Fruit fly (Drosophila melanogaster) whole organism, wandering third instar larva: ENCODE data around the gene PolG1.

ENCODE experiments used
- CrebA ChIP-seq: fragments of 200-800 bp; sonication (Bioruptor generic); optimal IDR thresholded peaks from 2 replicates; lab custom pipeline; 2016; ENCODE audit warnings: missing biosample characterization, mild to moderate bottlenecking, missing genetic modification characterization, borderline replicate concordance
- Dfd ChIP-seq: fragments of >200 bp; optimal IDR thresholded peaks from 2 replicates; lab custom pipeline; 2017; ENCODE audit warnings: missing biosample characterization, missing genetic modification characterization
- HLH106 ChIP-seq: fragments of 200-800 bp; optimal IDR thresholded peaks from 3 replicates; lab custom pipeline; 2019; ENCODE audit warnings: missing biosample characterization, mild to moderate bottlenecking, missing genetic modification characterization, moderate library complexity
- Hnf4 ChIP-seq: fragments of 200-800 bp; sonication (Bioruptor generic); optimal IDR thresholded peaks from 2 replicates; lab custom pipeline; 2016; ENCODE audit warnings: missing biosample characterization, mild to moderate bottlenecking, missing genetic modification characterization
- Hr78 ChIP-seq: fragments of >200 bp; optimal IDR thresholded peaks from 2 replicates; lab custom pipeline; 2017; ENCODE audit warnings: missing biosample characterization, missing genetic modification characterization
- Jra ChIP-seq: sonication (Bioruptor generic); optimal IDR thresholded peaks from 2 replicates; lab custom pipeline; 2016; ENCODE audit warnings: missing biosample characterization, missing genetic modification characterization
- N ChIP-seq: fragments of >200 bp; optimal IDR thresholded peaks from 2 replicates; lab custom pipeline; 2018; ENCODE audit warnings: missing biosample characterization, missing external identifiers, missing genetic modification characterization
- OdsH ChIP-seq: fragments of 200-800 bp; sonication (Bioruptor generic); optimal IDR thresholded peaks from 2 replicates; lab custom pipeline; 2016; ENCODE audit warnings: missing biosample characterization, mild to moderate bottlenecking, missing genetic modification characterization
- brk ChIP-seq: fragments of 200-800 bp; sonication (Bioruptor generic); optimal IDR thresholded peaks from 2 replicates; lab custom pipeline; 2016; ENCODE audit warnings: missing biosample characterization, mild to moderate bottlenecking, missing genetic modification characterization
- dl ChIP-seq, 2 experiments: fragments of 175-275, 200-275 bp in 1 of 2; fragments of 200-275 bp in 1 of 2; sonication (Bioruptor generic); optimal IDR thresholded peaks; lab custom pipeline; 2018; ENCODE audit warnings: mild to moderate bottlenecking in 2 of 2, missing biosample characterization in 2 of 2, missing genetic modification characterization in 2 of 2, moderate library complexity in 2 of 2; ENCODE audit not compliant: partially characterized antibody in 2 of 2, insufficient read depth in 1 of 2
- h ChIP-seq: fragments of 200-800 bp; sonication (Bioruptor generic); optimal IDR thresholded peaks from 3 replicates; lab custom pipeline; 2016; ENCODE audit warnings: missing biosample characterization, mild to moderate bottlenecking, missing genetic modification characterization
- lola ChIP-seq: fragments of >200 bp; optimal IDR thresholded peaks from 2 replicates; lab custom pipeline; 2017; ENCODE audit warnings: missing biosample characterization, missing genetic modification characterization
- pan ChIP-seq: fragments of >200 bp; optimal IDR thresholded peaks from 2 replicates; lab custom pipeline; 2017
- sage ChIP-seq: fragments of 200-800 bp; sonication (Bioruptor generic); optimal IDR thresholded peaks from 2 replicates; lab custom pipeline; 2016; ENCODE audit warnings: missing biosample characterization, mild to moderate bottlenecking, missing genetic modification characterization

DNA sequence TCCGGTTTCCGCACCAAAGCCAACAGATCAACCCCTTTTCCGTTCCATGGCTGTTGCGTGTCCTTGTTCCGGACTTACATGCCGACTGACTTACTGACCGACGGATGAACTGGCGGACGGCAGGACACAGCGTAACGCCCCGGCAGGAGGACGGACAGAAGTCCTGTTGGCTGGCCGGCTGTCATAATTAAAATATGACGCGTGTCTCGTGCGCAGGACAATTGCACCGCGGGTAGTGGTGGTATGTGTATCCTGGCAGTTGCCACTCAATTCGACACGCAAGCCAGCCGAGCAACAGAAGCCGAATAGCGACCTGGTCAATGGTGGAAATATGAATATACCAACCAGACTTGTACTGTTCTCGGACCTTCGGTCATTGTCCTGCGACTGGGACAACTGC lies 41.8 kb upstream of the PolG1 start:
- TF ChIP-seq brk (GFP tag; lab: Kevin White, UChicago): no peak
- TF ChIP-seq Dfd: no peak
- no peak for TF ChIP-seq pan (lab: Kevin White, UChicago)
- no peak for TF ChIP-seq sage (GFP tag; lab: Kevin White, UChicago)
- no peak for TF ChIP-seq N (GFP tag; lab: Kevin White, UChicago)
- no peak for TF ChIP-seq CrebA
- TF ChIP-seq OdsH (GFP tag; lab: Kevin White, UChicago): no peak
- TF ChIP-seq HLH106 (tag; lab: Kevin White, UChicago): no peak
- TF ChIP-seq Hnf4: no peak
- TF ChIP-seq h: no peak
- no peak for TF ChIP-seq Jra
- TF ChIP-seq Hr78 (GFP tag; lab: Kevin White, UChicago): no peak
- no peak for TF ChIP-seq dl (GFP tag; optimal IDR thresholded peaks at IDR 0.05; lab: Kevin White, UChicago; ENCODE audit: insufficient read depth in 1 of 2, partially characterized antibody in 2 of 2)
- no peak for TF ChIP-seq lola
